Worm (Caenorhabditis elegans) whole organism, L2 larva: ENCODE measurements around the gene grdn-1.

Experiments
- C34F6.9 ChIP-seq: fragments of 150-350 bp; optimal IDR thresholded peaks from 2 replicates; lab custom pipeline; 2014; ENCODE audit warnings: missing biosample characterization, missing genetic modification characterization
- F13H6.1 ChIP-seq: sonication (generic microtip); optimal IDR thresholded peaks from 2 replicates; lab custom pipeline; 2016; ENCODE audit warnings: missing genetic modification characterization, missing compliant biosample characterization
- ama-1 ChIP-seq: fragments of 150-350 bp; optimal IDR thresholded peaks from 2 replicates; lab custom pipeline; 2018; ENCODE audit warnings: inconsistent platforms
- blmp-1 ChIP-seq: sonication (generic microtip); optimal IDR thresholded peaks from 2 replicates; lab custom pipeline; 2017; ENCODE audit warnings: missing genetic modification characterization, mild to moderate bottlenecking, missing compliant biosample characterization, antibody characterized with exemption, moderate library complexity; ENCODE audit not compliant: insufficient read depth
- lin-39 ChIP-seq: fragments of 150-350 bp; optimal IDR thresholded peaks from 2 replicates; lab custom pipeline; 2014; ENCODE audit warnings: missing biosample characterization, missing genetic modification reagents, missing genetic modification characterization
- nhr-11 ChIP-seq: fragments of 150-350 bp; optimal IDR thresholded peaks from 2 replicates; lab custom pipeline; 2014; ENCODE audit warnings: missing biosample characterization, missing genetic modification characterization
- nhr-12 ChIP-seq: fragments of 150-350 bp; optimal IDR thresholded peaks from 2 replicates; lab custom pipeline; 2014; ENCODE audit warnings: missing biosample characterization, missing genetic modification characterization
- nhr-129 ChIP-seq: fragments of 150-350 bp; optimal IDR thresholded peaks from 2 replicates; lab custom pipeline; 2014; ENCODE audit warnings: missing biosample characterization, missing genetic modification characterization
- nhr-77 ChIP-seq: fragments of 150-350 bp; optimal IDR thresholded peaks from 2 replicates; lab custom pipeline; 2014; ENCODE audit warnings: missing biosample characterization, missing genetic modification characterization
- unc-39 ChIP-seq: fragments of 150-350 bp; optimal IDR thresholded peaks from 2 replicates; lab custom pipeline; 2014; ENCODE audit warnings: missing biosample characterization, missing genetic modification characterization
- unc-62 ChIP-seq: fragments of 150-350 bp; optimal IDR thresholded peaks from 2 replicates; lab custom pipeline; 2014; ENCODE audit warnings: missing biosample characterization, missing genetic modification reagents, missing genetic modification characterization

DNA sequence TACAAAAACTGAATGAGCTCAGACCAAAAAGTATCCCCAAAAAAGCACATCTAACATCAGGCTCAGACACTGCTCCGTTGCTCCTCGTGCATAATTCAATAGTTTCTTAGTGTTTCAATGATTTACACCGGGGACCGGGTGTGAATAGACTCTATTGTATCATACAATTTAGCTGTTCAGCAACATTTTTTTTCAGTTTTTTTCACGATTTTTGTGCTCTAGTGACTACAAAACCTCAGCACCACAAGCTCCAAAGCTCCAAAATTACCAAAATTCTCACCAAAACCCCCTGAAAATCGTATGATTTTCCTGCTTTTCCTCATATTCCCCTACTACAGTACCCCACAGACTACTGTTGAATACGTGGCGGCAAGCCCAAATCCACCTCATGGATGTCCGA lies 57.5 kb downstream of the grdn-1 start, which contains the start of gene egas-2:
- TF ChIP-seq ama-1 (no peak), unc-39 (no peak), nhr-129 (tag; lab: Kevin White, UChicago) (no peak), blmp-1 (tag; lab: Kevin White, UChicago) (no peak), nhr-77 (tag; lab: Kevin White, UChicago) (no peak), C34F6.9 (tag; lab: Kevin White, UChicago) (no peak), unc-62 (no peak), lin-39 (tag; lab: Kevin White, UChicago) (no peak), F13H6.1 (tag; lab: Kevin White, UChicago) (no peak), nhr-11 (no peak), nhr-12 (no peak)
